Fruit fly (Drosophila melanogaster) whole organism, embryonic: ENCODE data around the gene NimC1.
A peak's percentile ranks its signal among the peaks of the same experiment; 100 is the strongest.

Experiments used
- Antp ChIP-seq: fragments of 200-800 bp; sonication (Bioruptor generic); optimal IDR thresholded peaks from 3 replicates; lab custom pipeline; 2016; ENCODE audit warnings: missing biosample characterization, missing genetic modification characterization
- CG1024 ChIP-seq: fragments of 200-800 bp; sonication (Bioruptor generic); IDR thresholded peaks from 2 replicates; pipeline ENCODE4 v1.3.6; 2022; ENCODE audit warnings: missing biosample characterization, missing genetic modification characterization
- CG11085 ChIP-seq: fragments of 200-800 bp; sonication (Bioruptor generic); IDR thresholded peaks from 2 replicates; pipeline ENCODE4 v1.3.6; 2022; ENCODE audit warnings: missing biosample characterization, missing genetic modification characterization
- CG11695 ChIP-seq: fragments of 200-800 bp; sonication (Bioruptor generic); IDR thresholded peaks from 3 replicates; pipeline ENCODE4 v1.3.6; 2022; ENCODE audit warnings: missing biosample characterization, missing genetic modification characterization
- CG12659 ChIP-seq: fragments of 200-800 bp; sonication (Bioruptor generic); optimal IDR thresholded peaks from 3 replicates; lab custom pipeline; 2017; ENCODE audit warnings: mild to moderate bottlenecking, missing biosample characterization, missing genetic modification reagents, missing genetic modification characterization
- CG13424 ChIP-seq: fragments of 200-800 bp; sonication (Bioruptor generic); optimal IDR thresholded peaks from 2 replicates; lab custom pipeline; 2019; ENCODE audit warnings: missing biosample characterization, mild to moderate bottlenecking, missing genetic modification characterization, moderate library complexity
- CG17328 ChIP-seq: fragments of 200-800 bp; sonication (Bioruptor generic); IDR thresholded peaks from 2 replicates; pipeline ENCODE4 v1.3.6; 2022; ENCODE audit warnings: missing biosample characterization, missing genetic modification characterization
- CG17568 ChIP-seq: fragments of 200-800 bp; sonication (Bioruptor generic); optimal IDR thresholded peaks from 2 replicates; lab custom pipeline; 2018; ENCODE audit warnings: missing biosample characterization, mild to moderate bottlenecking, missing genetic modification characterization, moderate library complexity
- CG1832 ChIP-seq: fragments of 200-800 bp; sonication (Bioruptor generic); optimal IDR thresholded peaks from 2 replicates; lab custom pipeline; 2017; ENCODE audit warnings: missing biosample characterization, mild to moderate bottlenecking, missing genetic modification characterization, inconsistent platforms
- CG2129 ChIP-seq: fragments of 200-800 bp; sonication (Bioruptor generic); IDR thresholded peaks from 2 replicates; pipeline ENCODE4 v1.3.6; 2022; ENCODE audit warnings: missing biosample characterization, missing genetic modification characterization; ENCODE audit not compliant: partially characterized antibody
- CG32532 ChIP-seq: fragments of 200-800 bp; sonication (Bioruptor generic); IDR thresholded peaks from 2 replicates; pipeline ENCODE4 v1.3.6; 2022; ENCODE audit warnings: missing biosample characterization, missing genetic modification characterization
- CG5953 ChIP-seq: fragments of 200-800 bp; sonication (Bioruptor generic); IDR thresholded peaks from 2 replicates; pipeline ENCODE4 v1.3.6; 2022; ENCODE audit warnings: missing biosample characterization, missing genetic modification characterization
- CG7839 ChIP-seq: fragments of 200-800 bp; sonication (Bioruptor generic); optimal IDR thresholded peaks from 3 replicates; lab custom pipeline; 2018; ENCODE audit warnings: missing biosample characterization, mild to moderate bottlenecking, missing genetic modification characterization, moderate library complexity
- CG9932 ChIP-seq: fragments of 200-800 bp; sonication (Bioruptor generic); IDR thresholded peaks from 2 replicates; pipeline ENCODE4 v1.3.6; 2022; ENCODE audit warnings: missing biosample characterization, missing genetic modification characterization
- Chrac-16 ChIP-seq: fragments of 200-800 bp; sonication (Bioruptor generic); optimal IDR thresholded peaks from 3 replicates; lab custom pipeline; 2016; ENCODE audit warnings: missing biosample characterization, missing genetic modification characterization
- CoRest ChIP-seq: fragments of 200-800 bp; sonication (Bioruptor generic); optimal IDR thresholded peaks from 3 replicates; lab custom pipeline; 2018; ENCODE audit warnings: missing biosample characterization, mild to moderate bottlenecking, missing genetic modification characterization, moderate library complexity
- E2f2 ChIP-seq: fragments of 200-800 bp; sonication (Bioruptor generic); IDR thresholded peaks from 2 replicates; pipeline ENCODE4 v1.3.6; 2022; ENCODE audit warnings: missing biosample characterization, missing genetic modification characterization
- Fer1 ChIP-seq: fragments of 200-800 bp; sonication (Bioruptor generic); optimal IDR thresholded peaks from 2 replicates; lab custom pipeline; 2017; ENCODE audit warnings: missing biosample characterization, mild to moderate bottlenecking, missing genetic modification characterization
- Fer3 ChIP-seq: fragments of 200-800 bp; sonication (Bioruptor generic); optimal IDR thresholded peaks from 2 replicates; lab custom pipeline; 2018; ENCODE audit warnings: missing biosample characterization, mild to moderate bottlenecking, missing genetic modification characterization, moderate library complexity
- Gsc ChIP-seq: fragments of 200-800 bp; sonication (Bioruptor generic); IDR thresholded peaks from 2 replicates; pipeline ENCODE4 v1.3.6; 2022; ENCODE audit warnings: missing biosample characterization, missing genetic modification characterization
- HHEX ChIP-seq: fragments of 200-800 bp; sonication (Bioruptor generic); optimal IDR thresholded peaks from 3 replicates; lab custom pipeline; 2017; ENCODE audit warnings: missing biosample characterization, mild to moderate bottlenecking, missing genetic modification characterization, missing genetic modification reagents
- HLH54F ChIP-seq: fragments of 200-800 bp; sonication (Bioruptor generic); optimal IDR thresholded peaks from 3 replicates; lab custom pipeline; 2016; ENCODE audit warnings: missing biosample characterization, missing genetic modification characterization
- Hmr ChIP-seq: fragments of 200-800 bp; sonication (Bioruptor generic); optimal IDR thresholded peaks from 3 replicates; lab custom pipeline; 2017; ENCODE audit warnings: mild to moderate bottlenecking, missing biosample characterization, missing genetic modification reagents, missing genetic modification characterization
- Hr3 ChIP-seq: fragments of 200-800 bp; sonication (Bioruptor generic); optimal IDR thresholded peaks from 3 replicates; lab custom pipeline; 2016; ENCODE audit warnings: missing biosample characterization, missing genetic modification characterization
- MESR4 ChIP-seq: fragments of 200-800 bp; sonication (Bioruptor generic); optimal IDR thresholded peaks from 2 replicates; lab custom pipeline; 2018; ENCODE audit warnings: missing biosample characterization, mild to moderate bottlenecking, missing genetic modification characterization, moderate library complexity
- Med ChIP-seq: fragments of 200-800 bp; sonication (Bioruptor generic); peaks from one replicate; lab custom pipeline; 2016; ENCODE audit warnings: missing biosample characterization, missing genetic modification characterization, mild to moderate bottlenecking, inconsistent platforms, moderate library complexity
- PHDP ChIP-seq: fragments of 200-800 bp; sonication (Bioruptor generic); optimal IDR thresholded peaks from 3 replicates; lab custom pipeline; 2018; ENCODE audit warnings: missing biosample characterization, mild to moderate bottlenecking, missing genetic modification characterization, moderate library complexity
- Spps ChIP-seq: fragments of 200-800 bp; sonication (Bioruptor generic); optimal IDR thresholded peaks from 2 replicates; lab custom pipeline; 2018; ENCODE audit warnings: missing biosample characterization, mild to moderate bottlenecking, missing genetic modification characterization
- ash1 ChIP-seq: fragments of 200-800 bp; sonication (Bioruptor generic); optimal IDR thresholded peaks from 2 replicates; lab custom pipeline; 2018; ENCODE audit warnings: missing biosample characterization, mild to moderate bottlenecking, missing genetic modification characterization
- cato ChIP-seq: fragments of 200-800 bp; sonication (Bioruptor generic); optimal IDR thresholded peaks from 2 replicates; lab custom pipeline; 2016; ENCODE audit warnings: missing biosample characterization, missing genetic modification characterization, borderline replicate concordance
- chif ChIP-seq, 2 experiments: fragments of 200-800 bp; sonication (Bioruptor generic); optimal IDR thresholded peaks; 3 replicates each; lab custom pipeline; 2016; ENCODE audit warnings: missing biosample characterization in 2 of 2, missing genetic modification characterization in 2 of 2
- dysf ChIP-seq: fragments of 200-800 bp; sonication (Bioruptor generic); IDR thresholded peaks from 3 replicates; pipeline ENCODE4 v1.3.6; 2022; ENCODE audit warnings: missing biosample characterization, missing genetic modification characterization
- en ChIP-seq: fragments of 200-800 bp; sonication (Bioruptor generic); optimal IDR thresholded peaks from 2 replicates; lab custom pipeline; 2016; ENCODE audit warnings: missing biosample characterization, missing genetic modification characterization
- fd3F ChIP-seq: fragments of 200-800 bp; sonication (Bioruptor generic); optimal IDR thresholded peaks from 2 replicates; lab custom pipeline; 2018; ENCODE audit warnings: missing biosample characterization, mild to moderate bottlenecking, missing genetic modification characterization, moderate library complexity
- grn ChIP-seq: fragments of 200-800 bp; sonication (Bioruptor generic); optimal IDR thresholded peaks from 3 replicates; lab custom pipeline; 2017; ENCODE audit warnings: missing biosample characterization, missing genetic modification characterization
- gro ChIP-seq: fragments of 200-800 bp; sonication (Bioruptor generic); optimal IDR thresholded peaks from 2 replicates; lab custom pipeline; 2016; ENCODE audit warnings: missing biosample characterization, missing genetic modification characterization
- knrl ChIP-seq: fragments of 200-800 bp; sonication (Bioruptor generic); IDR thresholded peaks from 3 replicates; pipeline ENCODE4 v1.3.6; 2022; ENCODE audit warnings: missing biosample characterization, missing genetic modification characterization; ENCODE audit not compliant: partially characterized antibody
- luna ChIP-seq: fragments of 200-800 bp; sonication (Bioruptor generic); optimal IDR thresholded peaks from 2 replicates; lab custom pipeline; 2016; ENCODE audit warnings: missing biosample characterization, missing genetic modification characterization
- maf-S ChIP-seq: fragments of 200-800 bp; sonication (Bioruptor generic); optimal IDR thresholded peaks from 2 replicates; lab custom pipeline; 2016; ENCODE audit warnings: missing biosample characterization, missing genetic modification characterization
- nerfin-1 ChIP-seq: fragments of 200-800 bp; sonication (Bioruptor generic); optimal IDR thresholded peaks from 3 replicates; lab custom pipeline; 2019; ENCODE audit warnings: missing biosample characterization, mild to moderate bottlenecking, missing genetic modification characterization, moderate library complexity
- pan ChIP-seq, 4 experiments: fragments of >200 bp in 3 of 4; fragments of 200-800 bp in 1 of 4; sonication (Bioruptor generic) in 1 of 4; optimal IDR thresholded peaks in 3 of 4; IDR thresholded peaks in 1 of 4; 2 replicates each; pipeline versions ENCODE4 v1.3.6 to Lab custom; 2017 to 2022; ENCODE audit warnings: missing biosample characterization in 2 of 4, missing genetic modification characterization in 2 of 4, mixed read lengths in 1 of 4
- pb ChIP-seq: fragments of 200-800 bp; sonication (Bioruptor generic); optimal IDR thresholded peaks from 3 replicates; lab custom pipeline; 2016; ENCODE audit warnings: missing biosample characterization, missing genetic modification characterization
- pho ChIP-seq: fragments of 200-800 bp; sonication (Bioruptor generic); optimal IDR thresholded peaks from 2 replicates; lab custom pipeline; 2016; ENCODE audit warnings: missing biosample characterization, missing genetic modification characterization
- schlank ChIP-seq: fragments of 200-800 bp; sonication (Bioruptor generic); optimal IDR thresholded peaks from 2 replicates; lab custom pipeline; 2018; ENCODE audit warnings: missing biosample characterization, mild to moderate bottlenecking, missing genetic modification characterization
- sens ChIP-seq: fragments of 200-800 bp; sonication (Bioruptor generic); peaks from one replicate; lab custom pipeline; 2016; ENCODE audit warnings: missing biosample characterization, missing genetic modification characterization
- sna ChIP-seq: fragments of 200-800 bp; sonication (Bioruptor generic); IDR thresholded peaks from 2 replicates; pipeline ENCODE4 v1.3.6; 2022; ENCODE audit warnings: missing biosample characterization, missing genetic modification characterization; ENCODE audit not compliant: partially characterized antibody
- tna ChIP-seq: fragments of 200-800 bp; sonication (Bioruptor generic); IDR thresholded peaks from 2 replicates; pipeline ENCODE4 v1.3.6; 2022; ENCODE audit warnings: missing biosample characterization, missing genetic modification characterization; ENCODE audit not compliant: partially characterized antibody
- ttk ChIP-seq: fragments of 200-800 bp; sonication (Bioruptor generic); IDR thresholded peaks from 2 replicates; pipeline ENCODE4 v2.1.2; 2022; ENCODE audit warnings: missing biosample characterization, missing genetic modification characterization
- unc-4 ChIP-seq: fragments of 200-800 bp; sonication (Bioruptor generic); IDR thresholded peaks from 2 replicates; pipeline ENCODE4 v1.3.6; 2022; ENCODE audit warnings: missing biosample characterization, missing genetic modification characterization; ENCODE audit not compliant: partially characterized antibody

The NimC1 gene

DNA sequence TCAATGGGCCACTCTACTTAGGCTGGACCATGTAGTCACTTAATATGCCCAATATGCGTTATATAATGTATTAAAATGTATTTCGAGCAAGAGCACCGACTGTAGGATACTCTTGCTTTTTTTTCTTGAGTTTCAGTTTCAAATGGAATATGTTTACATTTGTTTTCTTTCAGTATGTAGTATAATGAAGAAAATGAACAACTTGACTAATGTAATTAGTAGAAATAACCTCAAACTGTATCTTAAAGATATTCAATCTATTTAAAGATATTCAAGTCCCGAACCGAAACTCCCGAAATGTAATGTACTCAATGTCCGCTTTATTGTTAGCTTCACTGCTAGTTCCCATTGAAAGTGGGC is 48.2 kb upstream of the NimC1 start (continued):
- TF ChIP-seq gro (GFP tag; lab: Kevin White, UChicago) (no peak), PHDP (tag; lab: Kevin White, UChicago) (peak; percentile 44), cato (GFP tag; lab: Kevin White, UChicago) (peak; percentile 22), Hmr (no peak), en (GFP tag; lab: Kevin White, UChicago) (peak; percentile 23), knrl (no peak), ash1 (GFP tag; lab: Kevin White, UChicago) (no peak), Hr3 (GFP tag; lab: Kevin White, UChicago) (peak; percentile 59), luna (GFP tag; lab: Kevin White, UChicago) (no peak), dysf (GFP tag; lab: Robert Waterston, UW) (peak; percentile 65), CG9932 (GFP tag; lab: Robert Waterston, UW) (no peak), CG11085 (GFP tag; lab: Robert Waterston, UW) (no peak), Fer1 (GFP tag; lab: Kevin White, UChicago) (no peak), Fer3 (tag; lab: Kevin White, UChicago) (no peak), CG17328 (peak; percentile 22; the same call in 1 of the 2 replicates), sna (no peak), nerfin-1 (no peak), CG2129 (GFP tag; lab: Robert Waterston, UW) (no peak), CG12659 (peak; percentile 14), CG13424 (tag; lab: Kevin White, UChicago) (peak; percentile 45), schlank (no peak), Spps (tag; lab: Kevin White, UChicago) (no peak), CoRest (peak; percentile 69), CG32532 (GFP tag; lab: Robert Waterston, UW) (no peak)

DNA sequence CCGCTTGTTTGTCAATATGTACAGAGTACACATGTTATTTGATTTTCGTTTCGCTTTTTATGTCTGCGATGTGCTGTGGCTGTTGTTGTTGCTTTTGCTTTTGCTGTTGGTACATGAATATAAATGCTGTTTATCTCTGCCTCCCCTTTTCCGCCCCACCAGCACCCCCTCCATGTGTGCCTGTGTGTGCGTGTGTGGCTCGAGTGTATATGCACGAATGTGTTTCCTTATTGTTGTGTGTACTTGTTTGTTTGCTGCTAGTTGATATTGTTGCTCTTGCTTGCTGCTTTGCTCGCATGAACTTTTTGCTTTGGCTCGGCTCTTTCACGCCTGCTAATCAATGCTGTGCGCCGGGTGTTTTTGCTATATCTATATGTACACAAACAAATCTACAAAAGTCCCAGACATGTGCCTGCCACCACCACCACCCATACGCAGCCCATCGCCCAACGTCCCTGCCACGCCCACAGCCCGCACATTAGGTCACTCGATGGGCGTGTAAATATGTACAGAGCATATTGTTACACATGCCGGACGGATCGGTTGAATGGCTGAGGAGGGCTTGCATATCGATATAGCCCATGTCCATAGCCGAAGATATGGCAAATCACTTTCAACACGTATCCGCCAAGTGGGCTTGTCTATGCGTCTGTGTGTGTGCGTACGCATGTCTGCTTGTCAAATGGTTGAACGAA is 47.6 kb upstream of the NimC1 start:
- TF ChIP-seq CG7839 (tag; lab: Kevin White, UChicago) (peak; percentile 95), fd3F (peak; percentile 99), CG1024 (GFP tag; lab: Robert Waterston, UW) (peak; percentile 98), CG5953 (GFP tag; lab: Robert Waterston, UW) (peak; percentile 99), CG17568 (peak; percentile 100), HHEX (GFP tag; lab: Kevin White, UChicago) (peak; percentile 100), schlank (peak; percentile 100), grn (GFP tag; lab: Kevin White, UChicago) (peak; percentile 100), MESR4 (peak; percentile 77), sens (GFP tag; lab: Kevin White, UChicago) (peak; percentile 100), Chrac-16 (peak; percentile 88), Gsc (GFP tag; lab: Robert Waterston, UW) (peak; percentile 60; the same call in 1 of the 2 replicates), Med (peak; percentile 100), pb (peak; percentile 99), CG1832 (no peak), pho (GFP tag; lab: Kevin White, UChicago) (peak; percentile 99), E2f2 (GFP tag; lab: Robert Waterston, UW) (peak; percentile 87), nerfin-1 (peak; percentile 99), maf-S (peak; percentile 99), HLH54F (GFP tag; lab: Kevin White, UChicago) (peak; percentile 96), Antp (peak; percentile 99), tna (0 out of 2 replicates have a peak, but pooled peaks have one; percentile 35), ttk (peak; percentile 94), pan (optimal IDR thresholded peaks at IDR 0.05; lab: Kevin White, UChicago) (no peak), pan (GFP tag; optimal IDR thresholded peaks at IDR 0.05 in 1 of 2, IDR thresholded peaks at IDR 0.05 in 1 of 2) (peak in 1 of 2 experiments; percentile 98), unc-4 (GFP tag; lab: Robert Waterston, UW) (no peak), CG11695 (peak; percentile 98), chif (GFP tag; optimal IDR thresholded peaks at IDR 0.05; lab: Kevin White, UChicago) (peak; percentile 99 to 100)
